Worm (Caenorhabditis elegans) whole organism, young adult: Measurements from ENCODE around the gene T23G7.2.
A peak's percentile ranks its signal among the peaks of the same experiment; 100 is the strongest.

Source experiments
- B0035.1 ChIP-seq: sonication (generic microtip); optimal IDR thresholded peaks from 2 replicates; lab custom pipeline; 2016; ENCODE audit warnings: missing genetic modification characterization, mild to moderate bottlenecking, missing compliant biosample characterization, missing genotype, missing genetic modification reagents
- B0336.3 ChIP-seq: fragments of 200-800 bp; sonication (Bioruptor generic); IDR thresholded peaks from 2 replicates; pipeline ENCODE4 v1.3.6; 2022; ENCODE audit warnings: missing genetic modification characterization, missing compliant biosample characterization
- D2030.7 ChIP-seq: fragments of 200-800 bp; sonication (Bioruptor generic); IDR thresholded peaks from 2 replicates; pipeline ENCODE4 v1.3.6; 2022; ENCODE audit warnings: missing genetic modification reagents, missing genetic modification characterization, missing compliant biosample characterization
- F33H1.4 ChIP-seq: fragments of 200-800 bp; sonication (Bioruptor generic); IDR thresholded peaks from 2 replicates; pipeline ENCODE4 v1.3.6; 2022; ENCODE audit warnings: missing genetic modification reagents, missing genetic modification characterization, missing compliant biosample characterization
- F39B2.1 ChIP-seq: fragments of 200-800 bp; sonication (Bioruptor generic); IDR thresholded peaks from 2 replicates; pipeline ENCODE4 v1.3.6; 2022; ENCODE audit warnings: missing genetic modification reagents, missing genetic modification characterization, missing compliant biosample characterization
- F49E8.2 ChIP-seq: sonication (generic microtip); optimal IDR thresholded peaks from 3 replicates; lab custom pipeline; 2017; ENCODE audit warnings: missing genetic modification characterization, mild to moderate bottlenecking, missing compliant biosample characterization, antibody characterized with exemption, moderate library complexity; ENCODE audit not compliant: insufficient read depth
- F55B11.4 ChIP-seq: sonication (generic microtip); optimal IDR thresholded peaks from 2 replicates; lab custom pipeline; 2016; ENCODE audit warnings: missing compliant biosample characterization, missing genetic modification characterization, borderline replicate concordance; ENCODE audit not compliant: insufficient read depth
- F57C9.4 ChIP-seq: sonication (generic microtip); optimal IDR thresholded peaks from 2 replicates; lab custom pipeline; 2017; ENCODE audit warnings: mild to moderate bottlenecking, missing genetic modification characterization, missing compliant biosample characterization
- T07F8.4 ChIP-seq: sonication (generic microtip); optimal IDR thresholded peaks from 2 replicates; lab custom pipeline; 2016; ENCODE audit warnings: mild to moderate bottlenecking, missing genetic modification characterization, moderate library complexity, missing compliant biosample characterization
- Y53G8AR.9 ChIP-seq: fragments of 200-800 bp; sonication (Bioruptor generic); conservative IDR thresholded peaks from 2 replicates; pipeline ENCODE4 v1.3.6; 2022; ENCODE audit warnings: missing genetic modification reagents, missing genetic modification characterization, missing compliant biosample characterization
- ceh-27 ChIP-seq: fragments of 200-800 bp; sonication (Bioruptor generic); optimal IDR thresholded peaks from 2 replicates; lab custom pipeline; 2018; ENCODE audit warnings: mild to moderate bottlenecking, missing genetic modification characterization, moderate library complexity, missing compliant biosample characterization
- ceh-40 ChIP-seq: fragments of 200-800 bp; sonication (Bioruptor generic); IDR thresholded peaks from 2 replicates; pipeline ENCODE4 v1.3.6; 2022; ENCODE audit warnings: missing genetic modification characterization, missing compliant biosample characterization
- dpl-1 ChIP-seq: fragments of 150-350 bp; optimal IDR thresholded peaks from 2 replicates; lab custom pipeline; 2014; ENCODE audit warnings: missing biosample characterization, missing genetic modification reagents, missing genetic modification characterization
- efl-1 ChIP-seq: fragments of 150-350 bp; optimal IDR thresholded peaks from 2 replicates; lab custom pipeline; 2014; ENCODE audit warnings: missing biosample characterization, missing genetic modification reagents, missing genetic modification characterization
- egl-44 ChIP-seq: fragments of 200-800 bp; sonication (Bioruptor generic); IDR thresholded peaks from 2 replicates; pipeline ENCODE4 v1.3.6; 2022; ENCODE audit warnings: missing genetic modification reagents, missing genetic modification characterization, missing compliant biosample characterization
- ets-4 ChIP-seq: fragments of 200-800 bp; sonication (Bioruptor generic); optimal IDR thresholded peaks from 2 replicates; lab custom pipeline; 2018; ENCODE audit warnings: mild to moderate bottlenecking, missing genetic modification characterization, missing compliant biosample characterization
- hmg-20 ChIP-seq: fragments of 200-800 bp; sonication (Bioruptor generic); IDR thresholded peaks from 2 replicates; pipeline ENCODE4 v1.3.6; 2022; ENCODE audit warnings: missing genetic modification reagents, missing genetic modification characterization, missing compliant biosample characterization
- let-526 ChIP-seq: fragments of 200-800 bp; sonication (Bioruptor generic); IDR thresholded peaks from 2 replicates; pipeline ENCODE4 v1.3.6; 2022; ENCODE audit warnings: missing genetic modification reagents, missing genetic modification characterization, missing compliant biosample characterization
- let-607 ChIP-seq, 2 experiments: fragments of 200-800 bp in 1 of 2; sonication (Bioruptor generic) in 1 of 2; sonication (generic microtip) in 1 of 2; optimal IDR thresholded peaks; 2 replicates each; lab custom pipeline; 2016 to 2018; ENCODE audit warnings: mild to moderate bottlenecking in 2 of 2, missing compliant biosample characterization in 2 of 2, missing genetic modification characterization in 2 of 2, moderate library complexity in 2 of 2, missing genotype in 1 of 2
- lin-26 ChIP-seq: fragments of 200-800 bp; sonication (Bioruptor generic); IDR thresholded peaks from 2 replicates; pipeline ENCODE4 v1.3.6; 2022; ENCODE audit warnings: missing genetic modification reagents, missing genetic modification characterization, missing compliant biosample characterization
- madf-10 ChIP-seq: sonication (generic microtip); optimal IDR thresholded peaks from 2 replicates; lab custom pipeline; 2016; ENCODE audit warnings: mild to moderate bottlenecking, missing genetic modification characterization, missing compliant biosample characterization
- madf-6 ChIP-seq: fragments of 200-800 bp; sonication (Bioruptor generic); IDR thresholded peaks from 2 replicates; pipeline ENCODE4 v1.3.6; 2022; ENCODE audit warnings: missing genetic modification reagents, missing genetic modification characterization, missing compliant biosample characterization
- mel-28 ChIP-seq: sonication (generic microtip); optimal IDR thresholded peaks from 2 replicates; lab custom pipeline; 2016; ENCODE audit warnings: borderline replicate concordance, mild to moderate bottlenecking, missing genetic modification characterization, missing compliant biosample characterization
- mes-4 ChIP-seq: sonication (generic microtip); optimal IDR thresholded peaks from 2 replicates; lab custom pipeline; 2016; ENCODE audit warnings: missing genotype, missing genetic modification characterization, missing compliant biosample characterization
- nfya-2 ChIP-seq: fragments of 200-800 bp; sonication (Bioruptor generic); IDR thresholded peaks from 2 replicates; pipeline ENCODE4 v1.3.6; 2022; ENCODE audit warnings: missing genetic modification reagents, missing genetic modification characterization, missing compliant biosample characterization
- nfyb-1 ChIP-seq: fragments of 200-800 bp; sonication (Bioruptor generic); IDR thresholded peaks from 2 replicates; pipeline ENCODE4 v1.3.6; 2022; ENCODE audit warnings: missing genetic modification reagents, missing genetic modification characterization, missing compliant biosample characterization
- nhr-80 ChIP-seq: sonication (generic microtip); optimal IDR thresholded peaks from 2 replicates; lab custom pipeline; 2016; ENCODE audit warnings: missing genetic modification characterization, missing compliant biosample characterization
- sdz-38 ChIP-seq: sonication (generic microtip); optimal IDR thresholded peaks from 2 replicates; lab custom pipeline; 2016; ENCODE audit warnings: missing genotype, missing genetic modification characterization, missing compliant biosample characterization
- sea-2 ChIP-seq: fragments of 200-800 bp; sonication (Bioruptor generic); IDR thresholded peaks from 2 replicates; pipeline ENCODE4 v1.3.6; 2022; ENCODE audit warnings: missing genetic modification characterization, missing compliant biosample characterization
- snpc-3.4 ChIP-seq: sonication (generic microtip); optimal IDR thresholded peaks from 2 replicates; lab custom pipeline; 2017; ENCODE audit warnings: missing genetic modification characterization, mild to moderate bottlenecking, missing compliant biosample characterization, antibody characterized with exemption, moderate library complexity, missing genotype, missing genetic modification reagents
- tbx-9 ChIP-seq: sonication (generic microtip); optimal IDR thresholded peaks from 2 replicates; lab custom pipeline; 2016; ENCODE audit warnings: borderline replicate concordance, missing genetic modification characterization, inconsistent platforms, missing compliant biosample characterization
- unc-62 ChIP-seq: fragments of 150-350 bp; optimal IDR thresholded peaks from 2 replicates; lab custom pipeline; 2014; ENCODE audit warnings: missing biosample characterization, missing genetic modification reagents, missing genetic modification characterization
- zfh-2 ChIP-seq: fragments of 200-800 bp; sonication (Bioruptor generic); conservative IDR thresholded peaks from 2 replicates; pipeline ENCODE4 v1.3.6; 2022; ENCODE audit warnings: missing genetic modification reagents, missing genetic modification characterization, missing compliant biosample characterization
- zim-3 ChIP-seq: sonication (generic microtip); optimal IDR thresholded peaks from 2 replicates; lab custom pipeline; 2017; ENCODE audit warnings: mild to moderate bottlenecking, missing genetic modification characterization, moderate library complexity, missing compliant biosample characterization
- ztf-18 ChIP-seq: sonication (generic microtip); optimal IDR thresholded peaks from 2 replicates; lab custom pipeline; 2016; ENCODE audit warnings: missing genotype, mild to moderate bottlenecking, missing genetic modification characterization, missing compliant biosample characterization
- ztf-22 ChIP-seq: fragments of 200-800 bp; sonication (Bioruptor generic); optimal IDR thresholded peaks from 2 replicates; lab custom pipeline; 2018; ENCODE audit warnings: mild to moderate bottlenecking, missing genetic modification characterization, moderate library complexity, missing compliant biosample characterization
- ztf-28 ChIP-seq: fragments of 200-800 bp; sonication (Bioruptor generic); IDR thresholded peaks from 2 replicates; pipeline ENCODE4 v1.3.6; 2022; ENCODE audit warnings: missing genetic modification reagents, missing genetic modification characterization, missing compliant biosample characterization
- ztf-6 ChIP-seq: fragments of 200-800 bp; sonication (Bioruptor generic); IDR thresholded peaks from 2 replicates; pipeline ENCODE4 v1.3.6; 2022; ENCODE audit warnings: missing genetic modification reagents, missing genetic modification characterization, missing compliant biosample characterization

Gene T23G7.2

DNA sequence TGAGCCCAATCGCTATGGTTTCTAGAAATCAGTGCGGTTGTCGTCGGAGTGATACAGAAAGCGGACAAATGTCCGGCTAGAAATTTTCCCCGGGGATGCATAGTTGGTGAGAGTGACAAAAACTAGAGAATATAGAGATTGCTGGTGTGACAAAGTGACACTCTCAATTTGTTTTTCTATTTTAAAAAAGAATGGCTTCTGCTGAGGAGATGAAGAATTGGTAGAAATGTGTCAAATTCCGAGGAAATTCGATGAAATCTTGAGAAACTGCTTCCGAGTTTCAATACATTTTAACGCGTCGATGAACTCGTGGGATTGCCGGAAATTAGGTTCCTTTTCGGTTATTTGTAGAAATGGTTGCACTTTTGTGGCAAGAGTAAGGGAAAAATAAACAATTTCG lies 21.4 kb upstream of the T23G7.2 start, which contains the start of gene twk-4:
twk-4 (minus strand) TSS at position 101 of the 400 bp plus-strand sequence.
- TF ChIP-seq egl-44 (no peak), efl-1 (GFP tag; lab: Kevin White, UChicago) (no peak), B0336.3 (GFP tag; lab: Robert Waterston, UW) (no peak), let-526 (GFP tag; lab: Robert Waterston, UW) (no peak), ztf-18 (no peak), let-607 (tag; optimal IDR thresholded peaks at IDR 0.05; lab: Kevin White, UChicago) (no peak), F49E8.2 (tag; lab: Kevin White, UChicago) (no peak), madf-6 (no peak), F39B2.1 (GFP tag; lab: Robert Waterston, UW) (no peak), zfh-2 (no peak), mel-28 (tag; lab: Kevin White, UChicago) (no peak), lin-26 (GFP tag; lab: Robert Waterston, UW) (no peak), T07F8.4 (tag; lab: Kevin White, UChicago) (no peak), sdz-38 (tag; lab: Kevin White, UChicago) (no peak), F33H1.4 (GFP tag; lab: Robert Waterston, UW) (no peak)

ce11 chrII:9190513-9191099 lies 17.9 kb upstream of the T23G7.2 start:
- TF ChIP-seq ceh-40 (GFP tag; lab: Robert Waterston, UW): 0 out of 2 replicates have a peak, but pooled peaks have one; percentile 14
- TF ChIP-seq ceh-27: no peak

DNA sequence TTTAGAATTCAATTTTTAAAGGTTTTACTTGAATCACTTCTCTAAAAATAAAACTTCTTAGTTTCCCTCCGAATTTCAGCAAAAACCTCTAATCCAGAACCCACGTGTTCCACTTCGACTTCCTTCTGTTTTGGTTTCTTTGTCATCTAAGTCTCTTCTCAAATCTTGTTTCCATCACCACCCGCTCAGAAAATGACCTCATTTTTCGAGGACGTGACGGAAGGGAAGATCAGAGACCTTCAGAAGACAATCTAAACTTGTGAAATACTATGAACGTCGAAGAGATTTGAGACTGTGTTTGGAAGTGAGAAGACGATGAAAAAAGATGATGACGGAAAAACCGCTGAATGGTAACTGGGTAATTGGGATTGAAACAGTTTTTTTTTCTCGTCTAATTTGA lies 16.9 kb upstream of the T23G7.2 start:
- TF ChIP-seq F55B11.4 (tag; lab: Kevin White, UChicago) (no peak), D2030.7 (no peak), sea-2 (no peak), tbx-9 (tag; lab: Kevin White, UChicago) (no peak), madf-10 (tag; lab: Kevin White, UChicago) (no peak), B0035.1 (tag; lab: Kevin White, UChicago) (no peak), dpl-1 (GFP tag; lab: Kevin White, UChicago) (no peak)

DNA sequence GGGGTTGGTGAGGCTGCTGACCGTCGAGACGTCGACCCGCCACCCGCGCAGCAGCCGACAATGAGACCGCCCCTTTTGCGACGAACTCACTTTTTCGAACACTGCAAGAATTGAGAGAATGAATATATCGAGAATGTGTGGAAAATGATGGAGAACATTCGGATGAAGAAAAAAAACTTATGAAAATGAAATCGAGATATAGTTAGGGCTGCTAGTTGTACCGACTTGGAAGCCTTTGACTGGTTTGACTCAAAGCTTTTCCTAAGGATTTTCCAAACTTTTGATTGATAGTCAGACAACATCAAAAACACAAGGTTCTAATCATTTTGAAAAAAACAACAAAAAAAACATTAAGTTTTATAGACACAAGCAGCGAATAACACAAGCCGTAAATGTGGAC lies 15.6 kb upstream of the T23G7.2 start, which contains the start of gene sym-2:
sym-2 (minus strand) TSS at position 101 of the 400 bp plus-strand sequence.
- TF ChIP-seq hmg-20 (no peak), sea-2 (no peak), ztf-28 (GFP tag; lab: Robert Waterston, UW) (no peak), nfya-2 (no peak), ets-4 (GFP tag; lab: Kevin White, UChicago) (no peak), F57C9.4 (no peak), ztf-22 (no peak), nhr-80 (tag; lab: Kevin White, UChicago) (no peak), ceh-40 (GFP tag; lab: Robert Waterston, UW) (no peak), dpl-1 (GFP tag; lab: Kevin White, UChicago) (no peak), Y53G8AR.9 (GFP tag; lab: Robert Waterston, UW) (no peak), mes-4 (tag; lab: Kevin White, UChicago) (no peak), nfyb-1 (GFP tag; lab: Robert Waterston, UW) (no peak), ztf-6 (GFP tag; lab: Robert Waterston, UW) (no peak), unc-62 (GFP tag; lab: Kevin White, UChicago) (no peak), zim-3 (tag; lab: Kevin White, UChicago) (no peak), snpc-3.4 (tag; lab: Kevin White, UChicago) (no peak)
